Fruit fly (Drosophila melanogaster) whole organism, prepupa: ENCODE data around the gene Sam-S.

Experiments used
- CG11902 ChIP-seq: fragments of 200-800 bp; sonication (Bioruptor generic); optimal IDR thresholded peaks from 3 replicates; lab custom pipeline; 2016; ENCODE audit warnings: missing biosample characterization, missing genetic modification characterization
- CG32006 ChIP-seq: fragments of 200-800 bp; sonication (Bioruptor generic); optimal IDR thresholded peaks from 3 replicates; lab custom pipeline; 2017; ENCODE audit warnings: missing biosample characterization, mild to moderate bottlenecking, missing genetic modification characterization
- CG6163 ChIP-seq: fragments of 200-800 bp; sonication (Bioruptor generic); IDR thresholded peaks from 3 replicates; pipeline ENCODE4 v1.3.6; 2022; ENCODE audit warnings: missing biosample characterization, missing genetic modification characterization
- CG6792 ChIP-seq: fragments of 200-800 bp; sonication (Bioruptor generic); optimal IDR thresholded peaks from 3 replicates; lab custom pipeline; 2016; ENCODE audit warnings: missing biosample characterization, missing genetic modification characterization
- CG7368 ChIP-seq: fragments of 200-800 bp; sonication (Bioruptor generic); optimal IDR thresholded peaks from 3 replicates; lab custom pipeline; 2016; ENCODE audit warnings: missing biosample characterization, missing genetic modification characterization
- CG9139 ChIP-seq: fragments of 200-800 bp; sonication (Bioruptor generic); optimal IDR thresholded peaks from 3 replicates; lab custom pipeline; 2017; ENCODE audit warnings: missing biosample characterization, mild to moderate bottlenecking, missing genetic modification characterization
- Lpt ChIP-seq: fragments of 200-800 bp; sonication (Bioruptor generic); optimal IDR thresholded peaks from 3 replicates; lab custom pipeline; 2016; ENCODE audit warnings: missing biosample characterization, missing genetic modification characterization
- Sox102F ChIP-seq: fragments of 200-800 bp; sonication (Bioruptor generic); optimal IDR thresholded peaks from 2 replicates; lab custom pipeline; 2016; ENCODE audit warnings: missing biosample characterization, mild to moderate bottlenecking, missing genetic modification characterization
- spab ChIP-seq: fragments of 200-800 bp; sonication (Bioruptor generic); optimal IDR thresholded peaks from 2 replicates; lab custom pipeline; 2017; ENCODE audit warnings: missing biosample characterization, mild to moderate bottlenecking, missing genetic modification characterization, missing genetic modification reagents

- TF ChIP-seq CG32006 (GFP tag; lab: Kevin White, UChicago) = no peak
- TF ChIP-seq CG7368 (GFP tag; lab: Kevin White, UChicago) = no peak
- no peak for TF ChIP-seq CG11902 (GFP tag; lab: Kevin White, UChicago)
- no peak for TF ChIP-seq spab (GFP tag; lab: Kevin White, UChicago)
- TF ChIP-seq CG9139 (GFP tag; lab: Kevin White, UChicago) = no peak
- no peak for TF ChIP-seq Lpt (GFP tag; lab: Kevin White, UChicago)
- TF ChIP-seq Sox102F (GFP tag; lab: Kevin White, UChicago) = no peak
- no peak for TF ChIP-seq CG6792 (GFP tag; lab: Kevin White, UChicago)
- no peak for TF ChIP-seq CG6163 (GFP tag; lab: Robert Waterston, UW)
These were observed 21.0 kb upstream of the Sam-S start for dm6 chr2L:85701-86100.
